Fruit fly (Drosophila melanogaster): ENCODE data around the gene ND-ACP.

ND-ACP gene

dm6 chr3L:1378862-1379543 is 49.3 kb downstream of the ND-ACP start:
- TF ChIP-seq CG1620 (GFP tag; optimal IDR thresholded peaks at IDR 0.05) (no peak), Mnt (GFP tag; optimal IDR thresholded peaks at IDR 0.05) (no peak), CG11617 (GFP tag; optimal IDR thresholded peaks at IDR 0.05) (no peak), Crg-1 (GFP tag; optimal IDR thresholded peaks at IDR 0.05) (no peak), CG5204 (GFP tag; optimal IDR thresholded peaks at IDR 0.05) (peak; percentile 30), ovo (GFP tag; optimal IDR thresholded peaks at IDR 0.05) (no peak)

dm6 chr3L:1379741-1380465 is 50.2 kb downstream of the ND-ACP start:
- TF ChIP-seq Hr96 (GFP tag; optimal IDR thresholded peaks at IDR 0.05) (no peak), CG33017 (tag; optimal IDR thresholded peaks at IDR 0.05) (no peak), kay (GFP tag; ENCODE audit: borderline replicate concordance) (peak; percentile 40), CG11617 (GFP tag; optimal IDR thresholded peaks at IDR 0.05) (no peak)

- TF ChIP-seq kay (GFP tag; ENCODE audit: borderline replicate concordance), result no peak
- no peak for TF ChIP-seq Clk (GFP tag; optimal IDR thresholded peaks at IDR 0.05)
- no peak for TF ChIP-seq cic (GFP tag; optimal IDR thresholded peaks at IDR 0.05)
- peak; percentile 22 for TF ChIP-seq tj (GFP tag; optimal IDR thresholded peaks at IDR 0.05)
- TF ChIP-seq pad (GFP tag; optimal IDR thresholded peaks at IDR 0.05), result no peak
- no peak for TF ChIP-seq CG12768 (GFP tag; optimal IDR thresholded peaks at IDR 0.05)
- TF ChIP-seq CG1620 (GFP tag; optimal IDR thresholded peaks at IDR 0.05), result no peak
- no peak for TF ChIP-seq CG11617 (GFP tag; optimal IDR thresholded peaks at IDR 0.05)
Measured at dm6 chr3L:1380959-1381358, 51.2 kb downstream of the ND-ACP start.
